Worm (Caenorhabditis elegans) whole organism, mixed stage, embryonic: ENCODE results near the gene smr-1.
A peak's percentile ranks its signal among the peaks of the same experiment; 100 is the strongest.

Experiments used
- M03D4.4 ChIP-seq: sonication (generic microtip); optimal IDR thresholded peaks from 2 replicates; lab custom pipeline; 2017; ENCODE audit warnings: mild to moderate bottlenecking, missing genetic modification characterization, missing compliant biosample characterization
- bed-3 ChIP-seq: fragments of 200-800 bp; sonication (Bioruptor generic); optimal IDR thresholded peaks from 3 replicates; lab custom pipeline; 2018; ENCODE audit warnings: mild to moderate bottlenecking, missing genetic modification characterization, moderate library complexity, missing compliant biosample characterization
- ceh-39 ChIP-seq: fragments of 150-350 bp; optimal IDR thresholded peaks from 2 replicates; lab custom pipeline; 2014; ENCODE audit warnings: missing biosample characterization, missing genetic modification characterization
- ceh-43 ChIP-seq: fragments of 200-800 bp; sonication (Bioruptor generic); optimal IDR thresholded peaks from 2 replicates; lab custom pipeline; 2018; ENCODE audit warnings: mild to moderate bottlenecking, missing genetic modification characterization, moderate library complexity, missing compliant biosample characterization
- ceh-83 ChIP-seq: fragments of 200-800 bp; sonication (Bioruptor generic); optimal IDR thresholded peaks from 2 replicates; lab custom pipeline; 2018; ENCODE audit warnings: mild to moderate bottlenecking, missing genetic modification characterization, missing compliant biosample characterization
- ces-1 ChIP-seq: fragments of 150-350 bp; optimal IDR thresholded peaks from 2 replicates; lab custom pipeline; 2014; ENCODE audit warnings: missing biosample characterization, missing genetic modification reagents, missing genetic modification characterization
- cnd-1 ChIP-seq: fragments of 200-800 bp; sonication (Bioruptor generic); optimal IDR thresholded peaks from 2 replicates; lab custom pipeline; 2018; ENCODE audit warnings: mild to moderate bottlenecking, missing genetic modification characterization, missing compliant biosample characterization
- drap-1 ChIP-seq: fragments of 200-800 bp; sonication (Bioruptor generic); optimal IDR thresholded peaks from 3 replicates; lab custom pipeline; 2018; ENCODE audit warnings: mild to moderate bottlenecking, missing genetic modification characterization, missing compliant biosample characterization
- elt-1 ChIP-seq: sonication (generic microtip); optimal IDR thresholded peaks from 2 replicates; lab custom pipeline; 2017; ENCODE audit warnings: missing genetic modification characterization, mild to moderate bottlenecking, missing compliant biosample characterization, antibody characterized with exemption, moderate library complexity, borderline replicate concordance; ENCODE audit not compliant: insufficient read depth
- elt-3 ChIP-seq: fragments of 150-350 bp; optimal IDR thresholded peaks from 2 replicates; lab custom pipeline; 2014; ENCODE audit warnings: missing biosample characterization, missing genetic modification characterization
- flh-1 ChIP-seq: fragments of 200-800 bp; sonication (Bioruptor generic); optimal IDR thresholded peaks from 2 replicates; lab custom pipeline; 2018; ENCODE audit warnings: mild to moderate bottlenecking, missing genetic modification characterization, moderate library complexity, missing compliant biosample characterization
- ham-2 ChIP-seq: fragments of 200-800 bp; sonication (Bioruptor generic); optimal IDR thresholded peaks from 2 replicates; lab custom pipeline; 2018; ENCODE audit warnings: mild to moderate bottlenecking, missing genetic modification characterization, missing compliant biosample characterization
- hlh-1 ChIP-seq: fragments of 150-350 bp; optimal IDR thresholded peaks from 2 replicates; lab custom pipeline; 2014; ENCODE audit warnings: missing biosample characterization, missing genetic modification reagents, missing genetic modification characterization
- lin-13 ChIP-seq: fragments of 150-350 bp; optimal IDR thresholded peaks from 2 replicates; lab custom pipeline; 2014; ENCODE audit warnings: missing biosample characterization, missing genetic modification characterization
- lin-32 ChIP-seq: fragments of 200-800 bp; sonication (Bioruptor generic); optimal IDR thresholded peaks from 2 replicates; lab custom pipeline; 2018; ENCODE audit warnings: mild to moderate bottlenecking, missing genetic modification characterization, missing compliant biosample characterization
- lsy-2 ChIP-seq: fragments of 150-350 bp; optimal IDR thresholded peaks from 2 replicates; lab custom pipeline; 2014; ENCODE audit warnings: missing biosample characterization, missing genetic modification characterization
- mab-5 ChIP-seq: fragments of 150-350 bp; optimal IDR thresholded peaks from 2 replicates; lab custom pipeline; 2014; ENCODE audit warnings: missing biosample characterization, missing genetic modification characterization
- mep-1 ChIP-seq: fragments of 150-350 bp; optimal IDR thresholded peaks from 2 replicates; lab custom pipeline; 2017; ENCODE audit warnings: missing biosample characterization, missing genetic modification reagents, missing genetic modification characterization, inconsistent platforms
- mls-2 ChIP-seq: sonication (generic microtip); optimal IDR thresholded peaks from 2 replicates; lab custom pipeline; 2016; ENCODE audit warnings: mild to moderate bottlenecking, missing genetic modification characterization, moderate library complexity, missing compliant biosample characterization
- nhr-2 ChIP-seq: fragments of 150-350 bp; optimal IDR thresholded peaks from 2 replicates; lab custom pipeline; 2014; ENCODE audit warnings: missing biosample characterization, missing genetic modification characterization
- nhr-237 ChIP-seq: fragments of 150-350 bp; optimal IDR thresholded peaks from 2 replicates; lab custom pipeline; 2014; ENCODE audit warnings: missing biosample characterization, missing genetic modification characterization
- nhr-28 ChIP-seq: fragments of 150-350 bp; optimal IDR thresholded peaks from 2 replicates; lab custom pipeline; 2014; ENCODE audit warnings: missing biosample characterization, missing genetic modification characterization
- nhr-76 ChIP-seq: sonication (generic microtip); optimal IDR thresholded peaks from 2 replicates; lab custom pipeline; 2017; ENCODE audit warnings: missing biosample characterization, missing genetic modification characterization
- pha-4 ChIP-seq: fragments of 150-350 bp; optimal IDR thresholded peaks from 2 replicates; lab custom pipeline; 2018; ENCODE audit warnings: missing biosample characterization, missing genetic modification reagents, missing genetic modification characterization
- sem-2 ChIP-seq: fragments of 200-800 bp; sonication (Bioruptor generic); optimal IDR thresholded peaks from 2 replicates; lab custom pipeline; 2018; ENCODE audit warnings: mild to moderate bottlenecking, missing genetic modification characterization, missing compliant biosample characterization
- snpc-4 ChIP-seq: fragments of 150-350 bp; optimal IDR thresholded peaks from 2 replicates; lab custom pipeline; 2014; ENCODE audit warnings: missing biosample characterization, missing genetic modification characterization
- sptf-1 ChIP-seq: sonication (generic microtip); optimal IDR thresholded peaks from 2 replicates; lab custom pipeline; 2017; ENCODE audit warnings: mild to moderate bottlenecking, missing genetic modification characterization, moderate library complexity, missing compliant biosample characterization
- tbx-8 ChIP-seq: fragments of 200-800 bp; sonication (Bioruptor generic); optimal IDR thresholded peaks from 2 replicates; lab custom pipeline; 2018; ENCODE audit warnings: mild to moderate bottlenecking, missing genetic modification characterization, moderate library complexity, missing compliant biosample characterization
- unc-120 ChIP-seq: sonication (generic microtip); optimal IDR thresholded peaks from 2 replicates; lab custom pipeline; 2017; ENCODE audit warnings: missing genetic modification characterization, missing compliant biosample characterization; ENCODE audit not compliant: poor library complexity, severe bottlenecking
- unc-39 ChIP-seq: fragments of 150-350 bp; optimal IDR thresholded peaks from 2 replicates; lab custom pipeline; 2014; ENCODE audit warnings: missing biosample characterization, missing genetic modification characterization
- unc-62 ChIP-seq: fragments of 150-350 bp; optimal IDR thresholded peaks from 2 replicates; lab custom pipeline; 2014; ENCODE audit warnings: missing biosample characterization, missing genetic modification reagents, missing genetic modification characterization
- zip-8 ChIP-seq: fragments of 150-350 bp; optimal IDR thresholded peaks from 2 replicates; lab custom pipeline; 2014; ENCODE audit warnings: missing biosample characterization, missing genetic modification characterization
- ztf-11 ChIP-seq: fragments of 150-350 bp; optimal IDR thresholded peaks from 2 replicates; lab custom pipeline; 2014; ENCODE audit warnings: missing biosample characterization, missing genetic modification characterization

smr-1 gene

DNA sequence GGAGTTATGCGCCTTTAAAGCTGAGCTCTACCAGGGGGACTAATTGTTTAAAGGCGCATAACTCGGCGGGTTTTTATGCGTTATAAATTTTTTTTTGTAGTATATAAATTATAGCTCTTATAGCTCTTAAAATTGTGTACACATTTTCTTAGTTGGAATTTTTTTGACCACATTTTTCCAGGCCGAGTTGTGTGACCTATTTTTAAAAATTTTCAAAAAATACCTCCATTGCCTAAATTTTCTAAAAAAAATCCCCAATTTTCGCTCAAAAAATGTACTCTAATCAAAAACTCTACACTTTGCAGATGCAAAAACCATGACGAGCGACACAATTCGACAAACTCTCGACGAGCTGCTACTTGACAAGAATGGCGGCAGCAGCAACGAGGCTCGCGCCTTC is 40.1 kb upstream of the smr-1 start, which contains the start of gene exc-6:
TSS of gene exc-6 (plus strand) at position 301 of the 400 bp plus-strand sequence.
- TF ChIP-seq nhr-76 (tag; lab: Kevin White, UChicago): no peak
- no peak for TF ChIP-seq unc-120
- no peak for TF ChIP-seq tbx-8
- TF ChIP-seq snpc-4: no peak
- no peak for TF ChIP-seq lin-32 (GFP tag; lab: Kevin White, UChicago)
- no peak for TF ChIP-seq elt-3 (tag; lab: Kevin White, UChicago)
- no peak for TF ChIP-seq sem-2
- TF ChIP-seq mab-5: no peak
- no peak for TF ChIP-seq ceh-39 (tag; lab: Kevin White, UChicago)
- no peak for TF ChIP-seq mep-1 (tag; lab: Kevin White, UChicago)
- TF ChIP-seq zip-8 (tag; lab: Kevin White, UChicago): no peak
- TF ChIP-seq nhr-28 (tag; lab: Kevin White, UChicago): no peak
- TF ChIP-seq nhr-237 (tag; lab: Kevin White, UChicago): no peak
- TF ChIP-seq drap-1 (GFP tag; lab: Kevin White, UChicago): no peak
- TF ChIP-seq sptf-1 (tag; lab: Kevin White, UChicago): no peak

- TF ChIP-seq lin-13 (tag; lab: Kevin White, UChicago) (no peak), ztf-11 (no peak), sem-2 (no peak), unc-120 (no peak), ceh-83 (no peak), unc-39 (tag; lab: Kevin White, UChicago) (no peak), mep-1 (tag; lab: Kevin White, UChicago) (no peak), mls-2 (tag; lab: Kevin White, UChicago) (no peak), nhr-237 (tag; lab: Kevin White, UChicago) (no peak), lsy-2 (no peak), elt-1 (tag; lab: Kevin White, UChicago) (no peak), ceh-43 (GFP tag; lab: Kevin White, UChicago) (no peak), unc-62 (no peak), nhr-2 (tag; lab: Kevin White, UChicago) (no peak), ceh-39 (tag; lab: Kevin White, UChicago) (no peak)
Observed at ce11 chrIII:1115793-1116516, 27.0 kb upstream of the smr-1 start, which contains the start of the genes F58B6.1 and acsd-1. Gene F58B6.1, minus strand, starts transcription at chrIII:1115925. Gene acsd-1, plus strand, starts transcription at chrIII:1116466.

- TF ChIP-seq ztf-11: no peak
- peak; percentile 29 for TF ChIP-seq ham-2 (GFP tag; lab: Kevin White, UChicago)
- no peak for TF ChIP-seq lsy-2
- TF ChIP-seq snpc-4: no peak
- peak; percentile 57 for TF ChIP-seq bed-3 (GFP tag; lab: Kevin White, UChicago)
- TF ChIP-seq ceh-43 (GFP tag; lab: Kevin White, UChicago): peak; percentile 37
- peak; percentile 41 for TF ChIP-seq flh-1
- TF ChIP-seq hlh-1: no peak
- no peak for TF ChIP-seq nhr-2 (tag; lab: Kevin White, UChicago)
- TF ChIP-seq sptf-1 (tag; lab: Kevin White, UChicago): peak; percentile 80
- TF ChIP-seq drap-1 (GFP tag; lab: Kevin White, UChicago): peak; percentile 78
- peak; percentile 62 for TF ChIP-seq sem-2
- no peak for TF ChIP-seq mab-5
- no peak for TF ChIP-seq elt-3 (tag; lab: Kevin White, UChicago)
- peak; percentile 60 for TF ChIP-seq ceh-83
- TF ChIP-seq cnd-1: peak; percentile 68
- no peak for TF ChIP-seq mep-1 (tag; lab: Kevin White, UChicago)
- TF ChIP-seq M03D4.4 (tag; lab: Kevin White, UChicago): peak; percentile 68
- TF ChIP-seq mls-2 (tag; lab: Kevin White, UChicago): peak; percentile 72
- no peak for TF ChIP-seq ces-1 (GFP tag; lab: Kevin White, UChicago)
- TF ChIP-seq zip-8 (tag; lab: Kevin White, UChicago): no peak
- TF ChIP-seq pha-4 (tag; lab: Kevin White, UChicago): no peak
- peak; percentile 59 for TF ChIP-seq lin-32 (GFP tag; lab: Kevin White, UChicago)
- TF ChIP-seq nhr-237 (tag; lab: Kevin White, UChicago): no peak
- TF ChIP-seq nhr-76 (tag; lab: Kevin White, UChicago): no peak
- no peak for TF ChIP-seq unc-62
- no peak for TF ChIP-seq nhr-28 (tag; lab: Kevin White, UChicago)
- TF ChIP-seq, all 35 proteins: peak for 12
Observed at ce11 chrIII:1122239-1122638, 20.7 kb upstream of the smr-1 start.
